Fruit fly (Drosophila melanogaster) whole organism, embryonic: Measurements from ENCODE around the gene slmo.
A peak's percentile ranks its signal among the peaks of the same experiment; 100 is the strongest.

ENCODE experiments used
- Adf1 ChIP-seq: fragments of 200-800 bp; sonication (Bioruptor generic); IDR thresholded peaks from 2 replicates; pipeline ENCODE4 v1.3.6; 2022; ENCODE audit warnings: missing biosample characterization, missing genetic modification characterization
- Antp ChIP-seq: fragments of 200-800 bp; sonication (Bioruptor generic); optimal IDR thresholded peaks from 3 replicates; lab custom pipeline; 2016; ENCODE audit warnings: missing biosample characterization, missing genetic modification characterization
- Blimp-1 ChIP-seq: fragments of 200-800 bp; sonication (Bioruptor generic); optimal IDR thresholded peaks from 3 replicates; lab custom pipeline; 2018; ENCODE audit warnings: missing biosample characterization, missing genetic modification characterization, mild to moderate bottlenecking, moderate library complexity, missing genetic modification reagents
- CG1024 ChIP-seq: fragments of 200-800 bp; sonication (Bioruptor generic); IDR thresholded peaks from 2 replicates; pipeline ENCODE4 v1.3.6; 2022; ENCODE audit warnings: missing biosample characterization, missing genetic modification characterization
- CG12155 ChIP-seq: fragments of 200-800 bp; sonication (Bioruptor generic); optimal IDR thresholded peaks from 3 replicates; lab custom pipeline; 2016; ENCODE audit warnings: missing biosample characterization, missing genetic modification characterization
- CG12769 ChIP-seq: fragments of 200-800 bp; sonication (Bioruptor generic); optimal IDR thresholded peaks from 2 replicates; lab custom pipeline; 2019; ENCODE audit warnings: missing biosample characterization, mild to moderate bottlenecking, missing genetic modification characterization, moderate library complexity
- CG14710 ChIP-seq: fragments of 200-800 bp; sonication (Bioruptor generic); optimal IDR thresholded peaks from 3 replicates; lab custom pipeline; 2019; ENCODE audit warnings: missing biosample characterization, mild to moderate bottlenecking, missing genetic modification characterization, moderate library complexity
- CG1529 ChIP-seq: fragments of 200-800 bp; sonication (Bioruptor generic); optimal IDR thresholded peaks from 3 replicates; lab custom pipeline; 2018; ENCODE audit warnings: missing biosample characterization, missing genetic modification characterization
- CG2199 ChIP-seq: fragments of 200-800 bp; sonication (Bioruptor generic); IDR thresholded peaks from 3 replicates; pipeline ENCODE4 v1.3.6; 2022; ENCODE audit warnings: missing biosample characterization, missing genetic modification characterization
- CG31441 ChIP-seq: fragments of 200-800 bp; sonication (Bioruptor generic); IDR thresholded peaks from 2 replicates; pipeline ENCODE4 v1.3.6; 2022; ENCODE audit warnings: missing biosample characterization, missing genetic modification characterization
- CG34422 ChIP-seq: fragments of 200-800 bp; sonication (Bioruptor generic); IDR thresholded peaks from 3 replicates; pipeline ENCODE4 v1.3.6; 2022; ENCODE audit warnings: missing biosample characterization, missing genetic modification characterization
- CG42726 ChIP-seq: fragments of 200-800 bp; sonication (Bioruptor generic); IDR thresholded peaks from 2 replicates; pipeline ENCODE4 v1.3.6; 2022; ENCODE audit warnings: missing biosample characterization, missing genetic modification characterization; ENCODE audit not compliant: partially characterized antibody
- CG4360 ChIP-seq: fragments of 200-800 bp; sonication (Bioruptor generic); IDR thresholded peaks from 2 replicates; pipeline ENCODE4 v1.3.6; 2022; ENCODE audit warnings: missing biosample characterization, missing genetic modification characterization
- CG4707 ChIP-seq: fragments of 200-800 bp; sonication (Bioruptor generic); optimal IDR thresholded peaks from 2 replicates; lab custom pipeline; 2018; ENCODE audit warnings: missing biosample characterization, mild to moderate bottlenecking, missing genetic modification characterization, moderate library complexity
- CG4854 ChIP-seq: fragments of 200-800 bp; sonication (Bioruptor generic); optimal IDR thresholded peaks from 2 replicates; lab custom pipeline; 2016; ENCODE audit warnings: missing biosample characterization, missing genetic modification characterization, inconsistent platforms
- CG6175 ChIP-seq: fragments of 200-800 bp; sonication (Bioruptor generic); IDR thresholded peaks from 3 replicates; pipeline ENCODE4 v1.3.6; 2022; ENCODE audit warnings: missing biosample characterization, missing genetic modification characterization
- CG8478 ChIP-seq: fragments of >200 bp; optimal IDR thresholded peaks from 2 replicates; lab custom pipeline; 2018
- Deaf1 ChIP-seq: fragments of 200-800 bp; optimal IDR thresholded peaks from 3 replicates; lab custom pipeline; 2019; ENCODE audit warnings: missing biosample characterization, mild to moderate bottlenecking, missing genetic modification characterization, moderate library complexity
- ERR ChIP-seq: fragments of 200-800 bp; sonication (Bioruptor generic); optimal IDR thresholded peaks from 2 replicates; lab custom pipeline; 2016; ENCODE audit warnings: missing biosample characterization, missing genetic modification characterization
- Hey ChIP-seq: fragments of 200-800 bp; sonication (Bioruptor generic); optimal IDR thresholded peaks from 3 replicates; lab custom pipeline; 2018; ENCODE audit warnings: missing biosample characterization, mild to moderate bottlenecking, missing genetic modification characterization
- HmgZ ChIP-seq: fragments of 200-800 bp; sonication (Bioruptor generic); optimal IDR thresholded peaks from 2 replicates; lab custom pipeline; 2018; ENCODE audit warnings: missing biosample characterization, mild to moderate bottlenecking, missing genetic modification characterization
- Med ChIP-seq: fragments of 200-800 bp; sonication (Bioruptor generic); peaks from one replicate; lab custom pipeline; 2016; ENCODE audit warnings: missing biosample characterization, missing genetic modification characterization, mild to moderate bottlenecking, inconsistent platforms, moderate library complexity
- Meics ChIP-seq: fragments of 200-800 bp; sonication (Bioruptor generic); optimal IDR thresholded peaks from 2 replicates; lab custom pipeline; 2017; ENCODE audit warnings: missing biosample characterization, mild to moderate bottlenecking, missing genetic modification characterization
- Tbp ChIP-seq: fragments of >200 bp; optimal IDR thresholded peaks from 2 replicates; lab custom pipeline; 2018; ENCODE audit warnings: missing biosample characterization, missing genetic modification characterization
- Xrp1 ChIP-seq: fragments of 200-800 bp; sonication (Bioruptor generic); IDR thresholded peaks from 2 replicates; pipeline ENCODE4 v1.3.6; 2022; ENCODE audit warnings: missing biosample characterization, missing genetic modification characterization
- abd-A ChIP-seq: fragments of 200-800 bp; sonication (Bioruptor generic); optimal IDR thresholded peaks from 3 replicates; lab custom pipeline; 2019; ENCODE audit warnings: missing biosample characterization, mild to moderate bottlenecking, missing genetic modification characterization, moderate library complexity
- amos ChIP-seq: fragments of 200-800 bp; sonication (Bioruptor generic); IDR thresholded peaks from 2 replicates; pipeline ENCODE4 v1.3.6; 2022; ENCODE audit warnings: missing biosample characterization, missing genetic modification characterization; ENCODE audit not compliant: partially characterized antibody
- ato ChIP-seq: fragments of 200-800 bp; sonication (Bioruptor generic); IDR thresholded peaks from 2 replicates; pipeline ENCODE4 v1.3.6; 2022; ENCODE audit warnings: missing biosample characterization, missing genetic modification characterization; ENCODE audit not compliant: partially characterized antibody
- cg ChIP-seq: fragments of 200-800 bp; sonication (Bioruptor generic); optimal IDR thresholded peaks from 3 replicates; lab custom pipeline; 2019; ENCODE audit warnings: missing biosample characterization, mild to moderate bottlenecking, missing genetic modification characterization, moderate library complexity
- chif ChIP-seq, 2 experiments: fragments of 200-800 bp; sonication (Bioruptor generic); optimal IDR thresholded peaks; 3 replicates each; lab custom pipeline; 2016; ENCODE audit warnings: missing biosample characterization in 2 of 2, missing genetic modification characterization in 2 of 2
- chinmo ChIP-seq: fragments of 200-800 bp; sonication (Bioruptor generic); IDR thresholded peaks from 4 replicates; pipeline ENCODE4 v1.3.6; 2022; ENCODE audit warnings: missing biosample characterization, missing genetic modification characterization; ENCODE audit not compliant: partially characterized antibody
- ci ChIP-seq: fragments of 200-800 bp; sonication (Bioruptor generic); IDR thresholded peaks from 3 replicates; pipeline ENCODE4 v1.3.6; 2022; ENCODE audit warnings: missing biosample characterization, missing genetic modification characterization
- crol ChIP-seq: fragments of 200-800 bp; sonication (Bioruptor generic); IDR thresholded peaks from 2 replicates; pipeline ENCODE4 v1.3.6; 2022; ENCODE audit warnings: missing biosample characterization, missing genetic modification characterization
- da ChIP-seq: fragments of 200-800 bp; sonication (Bioruptor generic); optimal IDR thresholded peaks from 2 replicates; lab custom pipeline; 2016; ENCODE audit warnings: missing biosample characterization, missing genetic modification characterization
- ewg ChIP-seq: fragments of 200-800 bp; sonication (Bioruptor generic); optimal IDR thresholded peaks from 3 replicates; lab custom pipeline; 2017; ENCODE audit warnings: mild to moderate bottlenecking, missing biosample characterization, missing genetic modification reagents, missing genetic modification characterization
- fd96Cb ChIP-seq: fragments of 200-800 bp; sonication (Bioruptor generic); optimal IDR thresholded peaks from 2 replicates; lab custom pipeline; 2018; ENCODE audit warnings: missing biosample characterization, mild to moderate bottlenecking, missing genetic modification characterization, moderate library complexity
- gce ChIP-seq: fragments of 200-800 bp; sonication (Bioruptor generic); IDR thresholded peaks from 3 replicates; pipeline ENCODE4 v1.3.6; 2022; ENCODE audit warnings: missing biosample characterization, missing genetic modification characterization
- jigr1 ChIP-seq: fragments of 200-800 bp; sonication (Bioruptor generic); IDR thresholded peaks from 3 replicates; pipeline ENCODE4 v1.3.6; 2022; ENCODE audit warnings: missing biosample characterization, missing genetic modification characterization
- lab ChIP-seq: fragments of 200-800 bp; sonication (Bioruptor generic); optimal IDR thresholded peaks from 3 replicates; lab custom pipeline; 2017; ENCODE audit warnings: missing biosample characterization, missing genetic modification characterization, mild to moderate bottlenecking, moderate library complexity, missing genetic modification reagents
- maf-S ChIP-seq: fragments of 200-800 bp; sonication (Bioruptor generic); optimal IDR thresholded peaks from 2 replicates; lab custom pipeline; 2016; ENCODE audit warnings: missing biosample characterization, missing genetic modification characterization
- mld ChIP-seq: fragments of 200-800 bp; sonication (Bioruptor generic); IDR thresholded peaks from 3 replicates; pipeline ENCODE4 v1.3.6; 2022; ENCODE audit warnings: missing biosample characterization, missing genetic modification characterization; ENCODE audit not compliant: partially characterized antibody
- nerfin-1 ChIP-seq: fragments of 200-800 bp; sonication (Bioruptor generic); optimal IDR thresholded peaks from 3 replicates; lab custom pipeline; 2019; ENCODE audit warnings: missing biosample characterization, mild to moderate bottlenecking, missing genetic modification characterization, moderate library complexity
- pho ChIP-seq: fragments of 200-800 bp; sonication (Bioruptor generic); optimal IDR thresholded peaks from 2 replicates; lab custom pipeline; 2016; ENCODE audit warnings: missing biosample characterization, missing genetic modification characterization
- pros ChIP-seq: fragments of 200-800 bp; sonication (Bioruptor generic); optimal IDR thresholded peaks from 3 replicates; lab custom pipeline; 2019; ENCODE audit warnings: missing biosample characterization, mild to moderate bottlenecking, missing genetic modification characterization, moderate library complexity
- sens ChIP-seq: fragments of 200-800 bp; sonication (Bioruptor generic); peaks from one replicate; lab custom pipeline; 2016; ENCODE audit warnings: missing biosample characterization, missing genetic modification characterization
- stc ChIP-seq: fragments of 200-800 bp; sonication (Bioruptor generic); IDR thresholded peaks from 2 replicates; pipeline ENCODE4 v1.3.6; 2022; ENCODE audit warnings: missing biosample characterization, missing genetic modification characterization
- sug ChIP-seq: fragments of 200-800 bp; optimal IDR thresholded peaks from 2 replicates; lab custom pipeline; 2019; ENCODE audit warnings: missing biosample characterization, mild to moderate bottlenecking, missing genetic modification characterization, moderate library complexity
- twi ChIP-seq: fragments of 200-800 bp; optimal IDR thresholded peaks from 2 replicates; lab custom pipeline; 2019; ENCODE audit warnings: missing biosample characterization, mild to moderate bottlenecking, missing genetic modification characterization, moderate library complexity
- z ChIP-seq: fragments of 200-800 bp; sonication (Bioruptor generic); IDR thresholded peaks from 3 replicates; pipeline ENCODE4 v1.3.6; 2022; ENCODE audit warnings: missing biosample characterization, missing genetic modification characterization
- zen2 ChIP-seq: fragments of 200-800 bp; sonication (Bioruptor generic); IDR thresholded peaks from 3 replicates; pipeline ENCODE4 v1.3.6; 2022; ENCODE audit warnings: missing biosample characterization, missing genetic modification characterization; ENCODE audit not compliant: partially characterized antibody

The slmo gene

DNA sequence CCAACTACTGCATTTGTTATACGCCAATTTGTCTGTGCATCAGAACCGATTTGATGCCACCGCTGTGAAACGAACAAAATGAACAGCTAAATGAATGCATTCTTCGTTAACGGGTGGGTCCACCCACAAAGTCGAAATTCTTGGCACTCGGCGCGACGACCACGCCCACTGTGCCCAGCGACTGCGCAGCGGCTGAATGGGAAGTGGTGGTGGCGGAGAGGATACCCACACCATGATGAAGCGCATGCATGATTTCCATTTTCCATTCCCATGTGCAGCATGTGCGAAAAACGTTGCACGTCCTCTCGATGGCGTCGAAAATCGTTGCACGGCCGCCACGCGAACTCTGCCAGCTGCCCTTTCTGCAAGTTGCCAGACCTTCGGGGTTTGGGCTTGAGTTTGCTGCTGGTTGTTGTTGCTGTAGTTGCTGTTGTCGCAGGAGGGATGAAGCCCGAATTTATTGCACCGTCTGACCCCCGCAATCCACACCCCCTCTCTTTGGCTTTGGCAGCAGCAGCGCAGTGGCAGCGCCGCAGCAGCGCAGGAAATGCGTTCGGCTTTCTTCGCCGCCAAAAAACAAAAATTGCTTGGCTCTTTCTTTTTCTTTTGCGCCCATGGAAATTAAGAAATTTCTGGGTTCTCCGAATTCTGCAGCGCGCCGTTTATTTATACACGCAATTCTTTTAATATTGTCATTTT lies 32.8 kb upstream of the slmo start:
- peak; percentile 27 for TF ChIP-seq cg (GFP tag; lab: Kevin White, UChicago)
- peak; percentile 21 for TF ChIP-seq CG4707 (GFP tag; lab: Kevin White, UChicago)
- TF ChIP-seq nerfin-1 = peak; percentile 20
- no peak for TF ChIP-seq CG31441 (GFP tag; lab: Robert Waterston, UW)
- peak; percentile 20; the same call in 1 of the 2 replicates for TF ChIP-seq stc (GFP tag; lab: Robert Waterston, UW)
- no peak for TF ChIP-seq CG1024 (GFP tag; lab: Robert Waterston, UW)
- peak; percentile 56; the same call in 1 of the 3 replicates for TF ChIP-seq z (GFP tag; lab: Robert Waterston, UW)
- TF ChIP-seq Hey (tag; lab: Kevin White, UChicago) = peak; percentile 8
- no peak for TF ChIP-seq ERR
- peak; percentile 3 for TF ChIP-seq sens (GFP tag; lab: Kevin White, UChicago)
- TF ChIP-seq Deaf1 (tag; lab: Kevin White, UChicago) = peak; percentile 14
- TF ChIP-seq CG8478 (lab: Kevin White, UChicago) = peak; percentile 21
- TF ChIP-seq pros (GFP tag; lab: Kevin White, UChicago) = peak; percentile 86
- TF ChIP-seq abd-A (tag; lab: Kevin White, UChicago) = peak; percentile 28
- peak; percentile 72 for TF ChIP-seq ewg (GFP tag; lab: Kevin White, UChicago)
- no peak for TF ChIP-seq maf-S (GFP tag; lab: Kevin White, UChicago)
- peak; percentile 45; the same call in 1 of the 2 replicates for TF ChIP-seq crol (GFP tag; lab: Robert Waterston, UW)
- TF ChIP-seq da (GFP tag; lab: Kevin White, UChicago) = peak; percentile 5
- TF ChIP-seq amos (GFP tag; lab: Robert Waterston, UW) = no peak
- TF ChIP-seq mld = no peak; the same call in 2 of the 3 replicates
- peak; percentile 53; the same call in 1 of the 2 replicates for TF ChIP-seq Adf1
- TF ChIP-seq CG34422 (GFP tag; lab: Robert Waterston, UW) = 0 out of 3 replicates have a peak, but pooled peaks have one; percentile 25
- no peak for TF ChIP-seq CG1529 (GFP tag; lab: Kevin White, UChicago)
- peak; percentile 70; the same call in 1 of the 3 replicates for TF ChIP-seq CG2199
- peak; percentile 50; the same call in 1 of the 2 replicates for TF ChIP-seq CG4360 (GFP tag; lab: Robert Waterston, UW)
- 0 out of 4 replicates have a peak, but pooled peaks have one; percentile 13 for TF ChIP-seq chinmo (GFP tag; lab: Robert Waterston, UW)
- TF ChIP-seq Blimp-1 = no peak
- TF ChIP-seq ci = no peak
- TF ChIP-seq CG12155 (GFP tag; lab: Kevin White, UChicago) = peak; percentile 6
- 0 out of 2 replicates have a peak, but pooled peaks have one; percentile 15 for TF ChIP-seq ato (GFP tag; lab: Robert Waterston, UW)
- 0 out of 3 replicates have a peak, but pooled peaks have one; percentile 7 for TF ChIP-seq gce (GFP tag; lab: Robert Waterston, UW)
- 0 out of 2 replicates have a peak, but pooled peaks have one; percentile 20 for TF ChIP-seq Xrp1 (GFP tag; lab: Robert Waterston, UW)
- TF ChIP-seq twi (tag; lab: Kevin White, UChicago) = peak; percentile 38
- TF ChIP-seq fd96Cb (tag; lab: Kevin White, UChicago) = no peak
- peak; percentile 100 for TF ChIP-seq CG42726 (GFP tag; lab: Robert Waterston, UW)
- TF ChIP-seq chif (GFP tag; optimal IDR thresholded peaks at IDR 0.05; lab: Kevin White, UChicago) = no peak

- TF ChIP-seq pho (GFP tag; lab: Kevin White, UChicago) = no peak
- TF ChIP-seq jigr1 (GFP tag; lab: Robert Waterston, UW) = no peak
- no peak for TF ChIP-seq HmgZ (tag; lab: Kevin White, UChicago)
- TF ChIP-seq Tbp (GFP tag; lab: Kevin White, UChicago) = no peak
- no peak for TF ChIP-seq CG4854 (GFP tag; lab: Kevin White, UChicago)
- TF ChIP-seq CG6175 (GFP tag; lab: Robert Waterston, UW) = 0 out of 3 replicates have a peak, but pooled peaks have one; percentile 14
- peak; percentile 59 for TF ChIP-seq CG12769 (tag; lab: Kevin White, UChicago)
- TF ChIP-seq CG14710 (tag; lab: Kevin White, UChicago) = no peak
- TF ChIP-seq Antp (GFP tag; lab: Kevin White, UChicago) = no peak
- TF ChIP-seq Med (GFP tag; lab: Kevin White, UChicago) = peak; percentile 79
- peak; percentile 61 for TF ChIP-seq sug (tag; lab: Kevin White, UChicago)
- TF ChIP-seq lab (GFP tag; lab: Kevin White, UChicago) = peak; percentile 59
- 0 out of 2 replicates have a peak, but pooled peaks have one; percentile 9 for TF ChIP-seq crol (GFP tag; lab: Robert Waterston, UW)
- peak; percentile 18 for TF ChIP-seq Meics (GFP tag; lab: Kevin White, UChicago)
- TF ChIP-seq zen2 = no peak
These were observed 31.8 kb upstream of the slmo start for dm6 chr2L:6080329-6080728.
